Fruit fly (Drosophila melanogaster) whole organism, embryonic: ENCODE results near the gene CG31016.

Experiments
- ATbp ChIP-seq: fragments of 200-800 bp; sonication (Bioruptor generic); optimal IDR thresholded peaks from 2 replicates; lab custom pipeline; 2017; ENCODE audit warnings: missing biosample characterization, mild to moderate bottlenecking, missing genetic modification characterization, missing genetic modification reagents
- Awh ChIP-seq: fragments of 200-800 bp; sonication (Bioruptor generic); IDR thresholded peaks from 2 replicates; pipeline ENCODE4, ENCODE4 v1.3.6; 2022; ENCODE audit warnings: missing biosample characterization, missing genetic modification characterization
- BtbVII ChIP-seq: fragments of 200-800 bp; sonication (Bioruptor generic); optimal IDR thresholded peaks from 3 replicates; lab custom pipeline; 2017; ENCODE audit warnings: missing biosample characterization, mild to moderate bottlenecking, missing genetic modification characterization
- CG11247 ChIP-seq: fragments of 200-800 bp; sonication (Bioruptor generic); IDR thresholded peaks from 2 replicates; pipeline ENCODE4 v1.3.6; 2022; ENCODE audit warnings: missing biosample characterization, missing genetic modification characterization
- CG11398 ChIP-seq: fragments of 200-800 bp; sonication (Bioruptor generic); optimal IDR thresholded peaks from 2 replicates; lab custom pipeline; 2016; ENCODE audit warnings: missing biosample characterization, missing genetic modification characterization
- CG12236 ChIP-seq: fragments of 200-800 bp; sonication (Bioruptor generic); optimal IDR thresholded peaks from 2 replicates; lab custom pipeline; 2016; ENCODE audit warnings: missing biosample characterization, missing genetic modification characterization
- CG14860 ChIP-seq: fragments of 200-800 bp; sonication (Bioruptor generic); IDR thresholded peaks from 3 replicates; pipeline ENCODE4 v1.3.6; 2022; ENCODE audit warnings: missing biosample characterization, missing genetic modification characterization; ENCODE audit not compliant: partially characterized antibody
- CG1529 ChIP-seq: fragments of 200-800 bp; sonication (Bioruptor generic); optimal IDR thresholded peaks from 3 replicates; lab custom pipeline; 2018; ENCODE audit warnings: missing biosample characterization, missing genetic modification characterization
- CG16863 ChIP-seq: fragments of 200-800 bp; sonication (Bioruptor generic); optimal IDR thresholded peaks from 3 replicates; lab custom pipeline; 2016; ENCODE audit warnings: missing biosample characterization, missing genetic modification characterization
- CG18599 ChIP-seq: fragments of 200-800 bp; sonication (Bioruptor generic); optimal IDR thresholded peaks from 3 replicates; lab custom pipeline; 2017; ENCODE audit warnings: missing biosample characterization, missing genetic modification characterization, mild to moderate bottlenecking, moderate library complexity, missing genetic modification reagents
- CG33213 ChIP-seq: fragments of 200-800 bp; sonication (Bioruptor generic); optimal IDR thresholded peaks from 3 replicates; lab custom pipeline; 2016; ENCODE audit warnings: missing biosample characterization, missing genetic modification characterization
- CG4730 ChIP-seq: fragments of 200-800 bp; sonication (Bioruptor generic); IDR thresholded peaks from 2 replicates; pipeline ENCODE4 v1.3.6; 2022; ENCODE audit warnings: missing biosample characterization, missing genetic modification characterization
- CG7745 ChIP-seq: fragments of 200-800 bp; sonication (Bioruptor generic); optimal IDR thresholded peaks from 2 replicates; lab custom pipeline; 2018; ENCODE audit warnings: missing biosample characterization, mild to moderate bottlenecking, missing genetic modification characterization, moderate library complexity
- CG9215 ChIP-seq: fragments of 200-800 bp; sonication (Bioruptor generic); IDR thresholded peaks from 2 replicates; pipeline ENCODE4 v1.3.6; 2022; ENCODE audit warnings: missing biosample characterization, missing genetic modification characterization
- CG9727 ChIP-seq: fragments of 200-800 bp; sonication (Bioruptor generic); optimal IDR thresholded peaks from 3 replicates; lab custom pipeline; 2017; ENCODE audit warnings: missing biosample characterization, mild to moderate bottlenecking, missing genetic modification characterization
- CG9797 ChIP-seq: fragments of 200-800 bp; sonication (Bioruptor generic); optimal IDR thresholded peaks from 3 replicates; lab custom pipeline; 2018; ENCODE audit warnings: missing biosample characterization, mild to moderate bottlenecking, missing genetic modification characterization
- CrebB ChIP-seq: fragments of 200-800 bp; sonication (Bioruptor generic); optimal IDR thresholded peaks from 3 replicates; lab custom pipeline; 2018; ENCODE audit warnings: missing biosample characterization, mild to moderate bottlenecking, missing genetic modification characterization
- Dip2 ChIP-seq: fragments of 200-800 bp; sonication (Bioruptor generic); IDR thresholded peaks from 2 replicates; pipeline ENCODE4 v1.3.6; 2022; ENCODE audit warnings: missing biosample characterization, missing genetic modification characterization
- Fer3 ChIP-seq: fragments of 200-800 bp; sonication (Bioruptor generic); optimal IDR thresholded peaks from 2 replicates; lab custom pipeline; 2018; ENCODE audit warnings: missing biosample characterization, mild to moderate bottlenecking, missing genetic modification characterization, moderate library complexity
- H15 ChIP-seq: fragments of 200-800 bp; sonication (Bioruptor generic); IDR thresholded peaks from 3 replicates; pipeline ENCODE4 v1.3.6; 2022; ENCODE audit warnings: missing biosample characterization, missing genetic modification characterization
- Hr3 ChIP-seq: fragments of 200-800 bp; sonication (Bioruptor generic); optimal IDR thresholded peaks from 3 replicates; lab custom pipeline; 2016; ENCODE audit warnings: missing biosample characterization, missing genetic modification characterization
- Lim3 ChIP-seq: fragments of 200-800 bp; sonication (Bioruptor generic); IDR thresholded peaks from 2 replicates; pipeline ENCODE4 v1.3.6; 2022; ENCODE audit warnings: missing biosample characterization, missing genetic modification characterization
- Myb ChIP-seq: fragments of 200-800 bp; sonication (Bioruptor generic); optimal IDR thresholded peaks from 2 replicates; lab custom pipeline; 2016; ENCODE audit warnings: missing biosample characterization, missing genetic modification characterization
- NK7.1 ChIP-seq: fragments of 200-800 bp; sonication (Bioruptor generic); optimal IDR thresholded peaks from 3 replicates; lab custom pipeline; 2016; ENCODE audit warnings: missing biosample characterization, missing genetic modification characterization
- Nf-YB ChIP-seq: fragments of 200-800 bp; sonication (Bioruptor generic); optimal IDR thresholded peaks from 3 replicates; lab custom pipeline; 2019; ENCODE audit warnings: missing biosample characterization, mild to moderate bottlenecking, missing genetic modification characterization, moderate library complexity
- Sin3A ChIP-seq: fragments of >200 bp; optimal IDR thresholded peaks from 2 replicates; lab custom pipeline; 2018
- Sox102F ChIP-seq: fragments of 200-800 bp; sonication (Bioruptor generic); optimal IDR thresholded peaks from 2 replicates; lab custom pipeline; 2018; ENCODE audit warnings: missing biosample characterization, mild to moderate bottlenecking, missing genetic modification characterization, moderate library complexity
- YL-1 ChIP-seq: fragments of 200-800 bp; sonication (Bioruptor generic); optimal IDR thresholded peaks from 3 replicates; lab custom pipeline; 2017; ENCODE audit warnings: missing biosample characterization, mild to moderate bottlenecking, missing genetic modification characterization
- ara ChIP-seq: fragments of 200-800 bp; sonication (Bioruptor generic); IDR thresholded peaks from 2 replicates; pipeline ENCODE4 v1.3.6; 2022; ENCODE audit warnings: missing biosample characterization, missing genetic modification characterization
- ash1 ChIP-seq: fragments of 200-800 bp; sonication (Bioruptor generic); optimal IDR thresholded peaks from 2 replicates; lab custom pipeline; 2018; ENCODE audit warnings: missing biosample characterization, mild to moderate bottlenecking, missing genetic modification characterization
- chm ChIP-seq: fragments of 200-800 bp; sonication (Bioruptor generic); IDR thresholded peaks from 2 replicates; pipeline ENCODE4 v1.3.6; 2022; ENCODE audit warnings: missing biosample characterization, missing genetic modification characterization
- chn ChIP-seq: fragments of 200-800 bp; sonication (Bioruptor generic); optimal IDR thresholded peaks from 2 replicates; lab custom pipeline; 2016; ENCODE audit warnings: missing biosample characterization, missing genetic modification characterization
- ci ChIP-seq: fragments of 200-800 bp; sonication (Bioruptor generic); IDR thresholded peaks from 3 replicates; pipeline ENCODE4 v1.3.6; 2022; ENCODE audit warnings: missing biosample characterization, missing genetic modification characterization
- fd64A ChIP-seq: fragments of 200-800 bp; sonication (Bioruptor generic); optimal IDR thresholded peaks from 3 replicates; lab custom pipeline; 2018; ENCODE audit warnings: missing biosample characterization, mild to moderate bottlenecking, missing genetic modification characterization
- gce ChIP-seq: fragments of 200-800 bp; sonication (Bioruptor generic); IDR thresholded peaks from 3 replicates; pipeline ENCODE4 v1.3.6; 2022; ENCODE audit warnings: missing biosample characterization, missing genetic modification characterization
- jing ChIP-seq: fragments of 200-800 bp; sonication (Bioruptor generic); optimal IDR thresholded peaks from 2 replicates; lab custom pipeline; 2018; ENCODE audit warnings: missing biosample characterization, mild to moderate bottlenecking, missing genetic modification characterization
- kah ChIP-seq: fragments of 200-800 bp; sonication (Bioruptor generic); optimal IDR thresholded peaks from 2 replicates; lab custom pipeline; 2018; ENCODE audit warnings: missing biosample characterization, mild to moderate bottlenecking, missing genetic modification characterization
- kay ChIP-seq: fragments of 200-800 bp; sonication (Bioruptor generic); optimal IDR thresholded peaks from 2 replicates; lab custom pipeline; 2016; ENCODE audit warnings: missing biosample characterization, missing genetic modification characterization
- lmd ChIP-seq: fragments of 200-800 bp; sonication (Bioruptor generic); IDR thresholded peaks from 2 replicates; pipeline ENCODE4 v1.3.6; 2022; ENCODE audit warnings: missing biosample characterization, missing genetic modification characterization
- nmo ChIP-seq: fragments of 200-800 bp; sonication (Bioruptor generic); optimal IDR thresholded peaks from 2 replicates; lab custom pipeline; 2018; ENCODE audit warnings: missing biosample characterization, mild to moderate bottlenecking, missing genetic modification characterization, moderate library complexity
- salm ChIP-seq: fragments of 200-800 bp; sonication (Bioruptor generic); optimal IDR thresholded peaks from 2 replicates; lab custom pipeline; 2018; ENCODE audit warnings: missing biosample characterization, mild to moderate bottlenecking, missing genetic modification characterization
- sd ChIP-seq: fragments of 200-800 bp; sonication (Bioruptor generic); optimal IDR thresholded peaks from 3 replicates; lab custom pipeline; 2018; ENCODE audit warnings: missing biosample characterization, mild to moderate bottlenecking, missing genetic modification characterization, moderate library complexity
- sens ChIP-seq: fragments of 200-800 bp; sonication (Bioruptor generic); peaks from one replicate; lab custom pipeline; 2016; ENCODE audit warnings: missing biosample characterization, missing genetic modification characterization
- sr ChIP-seq: fragments of 200-800 bp; sonication (Bioruptor generic); IDR thresholded peaks from 3 replicates; pipeline ENCODE4 v1.3.6; 2022; ENCODE audit warnings: missing biosample characterization, missing genetic modification characterization
- ssp ChIP-seq: fragments of 200-800 bp; sonication (Bioruptor generic); IDR thresholded peaks from 2 replicates; pipeline ENCODE4 v1.3.6; 2022; ENCODE audit warnings: missing biosample characterization, missing genetic modification characterization
- tna ChIP-seq: fragments of 200-800 bp; sonication (Bioruptor generic); IDR thresholded peaks from 2 replicates; pipeline ENCODE4 v1.3.6; 2022; ENCODE audit warnings: missing biosample characterization, missing genetic modification characterization; ENCODE audit not compliant: partially characterized antibody
- ttk ChIP-seq: fragments of 200-800 bp; sonication (Bioruptor generic); IDR thresholded peaks from 2 replicates; pipeline ENCODE4 v2.1.2; 2022; ENCODE audit warnings: missing biosample characterization, missing genetic modification characterization
- vnd ChIP-seq: fragments of 200-800 bp; sonication (Bioruptor generic); IDR thresholded peaks from 3 replicates; pipeline ENCODE4 v1.3.6; 2022; ENCODE audit warnings: missing biosample characterization, missing genetic modification characterization; ENCODE audit not compliant: partially characterized antibody
- wdn ChIP-seq: fragments of 200-800 bp; sonication (Bioruptor generic); IDR thresholded peaks from 2 replicates; pipeline ENCODE4 v1.3.6; 2022; ENCODE audit warnings: missing biosample characterization, missing genetic modification characterization
- wek ChIP-seq: fragments of 200-800 bp; sonication (Bioruptor generic); optimal IDR thresholded peaks from 3 replicates; lab custom pipeline; 2018; ENCODE audit warnings: missing biosample characterization, mild to moderate bottlenecking, missing genetic modification characterization, moderate library complexity

Gene CG31016

dm6 chr3R:30601440-30602256 is 4.3 kb upstream of the CG31016 start, which contains the start of the genes CG2246 and CG31021 (continued):
- no peak for TF ChIP-seq sr (GFP tag; lab: Robert Waterston, UW)
- peak; percentile 54; the same call in 1 of the 2 replicates for TF ChIP-seq CG11247 (GFP tag; lab: Robert Waterston, UW)
- no peak for TF ChIP-seq salm (tag; lab: Kevin White, UChicago)
- no peak for TF ChIP-seq ash1
- no peak for TF ChIP-seq Nf-YB (GFP tag; lab: Kevin White, UChicago)
- no peak for TF ChIP-seq Fer3 (tag; lab: Kevin White, UChicago)
- peak; percentile 49 for TF ChIP-seq Hr3
- TF ChIP-seq YL-1: peak; percentile 34
- no peak for TF ChIP-seq CG18599 (GFP tag; lab: Kevin White, UChicago)
- no peak for TF ChIP-seq fd64A
- no peak for TF ChIP-seq H15
- TF ChIP-seq Myb: peak; percentile 59
- TF ChIP-seq Dip2 (GFP tag; lab: Robert Waterston, UW): no peak
- TF ChIP-seq CG4730 (GFP tag; lab: Robert Waterston, UW): peak; percentile 34; the same call in 1 of the 2 replicates
- no peak for TF ChIP-seq ATbp
- TF ChIP-seq ci (GFP tag; lab: Robert Waterston, UW): peak; percentile 67; the same call in 2 of the 3 replicates
- peak; percentile 42 for TF ChIP-seq CG9727 (GFP tag; lab: Kevin White, UChicago)
- TF ChIP-seq CG1529 (GFP tag; lab: Kevin White, UChicago): no peak
- no peak for TF ChIP-seq jing (GFP tag; lab: Kevin White, UChicago)
- TF ChIP-seq Sox102F: peak; percentile 39
- peak; percentile 60 for TF ChIP-seq CG9215 (GFP tag; lab: Robert Waterston, UW)
- TF ChIP-seq sens: peak; percentile 87
- peak; percentile 80 for TF ChIP-seq Sin3A
- no peak for TF ChIP-seq chm (GFP tag; lab: Robert Waterston, UW)
- peak; percentile 36; the same call in 1 of the 2 replicates for TF ChIP-seq lmd (GFP tag; lab: Robert Waterston, UW)
- peak; percentile 77 for TF ChIP-seq vnd
- TF ChIP-seq CrebB (tag; lab: Kevin White, UChicago): no peak
- no peak for TF ChIP-seq BtbVII (GFP tag; lab: Kevin White, UChicago)
- peak; percentile 30 for TF ChIP-seq CG9797
- no peak for TF ChIP-seq CG12236 (GFP tag; lab: Kevin White, UChicago)
- peak; percentile 63 for TF ChIP-seq CG16863 (GFP tag; lab: Kevin White, UChicago)
- TF ChIP-seq wek (GFP tag; lab: Kevin White, UChicago): no peak
- TF ChIP-seq gce (GFP tag; lab: Robert Waterston, UW): 0 out of 3 replicates have a peak, but pooled peaks have one; percentile 25
- TF ChIP-seq NK7.1 (GFP tag; lab: Kevin White, UChicago): no peak
- TF ChIP-seq kay (GFP tag; lab: Kevin White, UChicago): peak; percentile 27
- TF ChIP-seq kah (GFP tag; lab: Kevin White, UChicago): no peak
- no peak for TF ChIP-seq Lim3 (GFP tag; lab: Robert Waterston, UW)
- TF ChIP-seq Awh (GFP tag; lab: Robert Waterston, UW): 0 out of 2 replicates have a peak, but pooled peaks have one; percentile 28
- TF ChIP-seq ara (GFP tag; lab: Robert Waterston, UW): peak; percentile 42; the same call in 1 of the 2 replicates
- TF ChIP-seq CG11398 (GFP tag; lab: Kevin White, UChicago): no peak
- peak; percentile 53 for TF ChIP-seq ssp (GFP tag; lab: Robert Waterston, UW)
- peak; percentile 64 for TF ChIP-seq nmo
- TF ChIP-seq CG33213 (GFP tag; lab: Kevin White, UChicago): peak; percentile 93
- peak; percentile 60 for TF ChIP-seq tna (GFP tag; lab: Robert Waterston, UW)
- no peak for TF ChIP-seq wdn (GFP tag; lab: Robert Waterston, UW)
- TF ChIP-seq sd (tag; lab: Kevin White, UChicago): no peak
- TF ChIP-seq CG14860 (GFP tag; lab: Robert Waterston, UW): peak; percentile 71
- no peak for TF ChIP-seq CG7745 (tag; lab: Kevin White, UChicago)
- no peak for TF ChIP-seq ttk (GFP tag; lab: Robert Waterston, UW)
- TF ChIP-seq chn (GFP tag; lab: Kevin White, UChicago): peak; percentile 49
